Fruit fly (Drosophila melanogaster) whole organism, embryonic: ENCODE data around the gene CG10068.

ENCODE experiments used
- Antp ChIP-seq: fragments of 200-800 bp; sonication (Bioruptor generic); optimal IDR thresholded peaks from 3 replicates; lab custom pipeline; 2016; ENCODE audit warnings: missing biosample characterization, missing genetic modification characterization
- B-H2 ChIP-seq: fragments of 200-800 bp; sonication (Bioruptor generic); optimal IDR thresholded peaks from 2 replicates; lab custom pipeline; 2018; ENCODE audit warnings: missing biosample characterization, mild to moderate bottlenecking, missing genetic modification characterization
- CG10321 ChIP-seq: fragments of 200-800 bp; sonication (Bioruptor generic); IDR thresholded peaks from 2 replicates; pipeline ENCODE4 v1.3.6; 2022; ENCODE audit warnings: missing biosample characterization, missing genetic modification characterization
- CG11723 ChIP-seq: fragments of 200-800 bp; sonication (Bioruptor generic); optimal IDR thresholded peaks from 2 replicates; lab custom pipeline; 2017; ENCODE audit warnings: missing biosample characterization, mild to moderate bottlenecking, missing genetic modification characterization
- CG12071 ChIP-seq: fragments of 200-800 bp; sonication (Bioruptor generic); optimal IDR thresholded peaks from 3 replicates; lab custom pipeline; 2018; ENCODE audit warnings: missing biosample characterization, mild to moderate bottlenecking, missing genetic modification characterization
- CG13123 ChIP-seq: fragments of 200-800 bp; sonication (Bioruptor generic); optimal IDR thresholded peaks from 2 replicates; lab custom pipeline; 2016; ENCODE audit warnings: missing biosample characterization, missing genetic modification characterization
- CG13775 ChIP-seq: fragments of 200-800 bp; sonication (Bioruptor generic); optimal IDR thresholded peaks from 3 replicates; lab custom pipeline; 2017; ENCODE audit warnings: missing biosample characterization, mild to moderate bottlenecking, missing genetic modification characterization
- CG16779 ChIP-seq: fragments of 200-800 bp; sonication (Bioruptor generic); IDR thresholded peaks from 2 replicates; pipeline ENCODE4 v1.3.6; 2022; ENCODE audit warnings: missing biosample characterization, missing genetic modification characterization
- CG31441 ChIP-seq: fragments of 200-800 bp; sonication (Bioruptor generic); IDR thresholded peaks from 2 replicates; pipeline ENCODE4 v1.3.6; 2022; ENCODE audit warnings: missing biosample characterization, missing genetic modification characterization
- CG32772 ChIP-seq: fragments of 200-800 bp; sonication (Bioruptor generic); IDR thresholded peaks from 2 replicates; pipeline ENCODE4 v1.3.6; 2022; ENCODE audit warnings: missing biosample characterization, missing genetic modification characterization
- CG4404 ChIP-seq: fragments of 200-800 bp; sonication (Bioruptor generic); IDR thresholded peaks from 2 replicates; pipeline ENCODE4 v1.3.6; 2022; ENCODE audit warnings: missing biosample characterization, missing genetic modification characterization
- CG4707 ChIP-seq: fragments of 200-800 bp; sonication (Bioruptor generic); optimal IDR thresholded peaks from 2 replicates; lab custom pipeline; 2018; ENCODE audit warnings: missing biosample characterization, mild to moderate bottlenecking, missing genetic modification characterization, moderate library complexity
- CG5180 ChIP-seq: fragments of 200-800 bp; sonication (Bioruptor generic); optimal IDR thresholded peaks from 3 replicates; lab custom pipeline; 2017; ENCODE audit warnings: missing biosample characterization, missing genetic modification characterization, mild to moderate bottlenecking, moderate library complexity, missing genetic modification reagents
- CG5245 ChIP-seq: fragments of 200-800 bp; sonication (Bioruptor generic); optimal IDR thresholded peaks from 3 replicates; lab custom pipeline; 2016; ENCODE audit warnings: missing biosample characterization, missing genetic modification characterization
- CG7839 ChIP-seq: fragments of 200-800 bp; sonication (Bioruptor generic); optimal IDR thresholded peaks from 3 replicates; lab custom pipeline; 2018; ENCODE audit warnings: missing biosample characterization, mild to moderate bottlenecking, missing genetic modification characterization, moderate library complexity
- CG9215 ChIP-seq: fragments of 200-800 bp; sonication (Bioruptor generic); IDR thresholded peaks from 2 replicates; pipeline ENCODE4 v1.3.6; 2022; ENCODE audit warnings: missing biosample characterization, missing genetic modification characterization
- CG9437 ChIP-seq: fragments of 200-800 bp; sonication (Bioruptor generic); optimal IDR thresholded peaks from 2 replicates; lab custom pipeline; 2018; ENCODE audit warnings: missing biosample characterization, mild to moderate bottlenecking, missing genetic modification characterization
- CrebB ChIP-seq: fragments of 200-800 bp; sonication (Bioruptor generic); optimal IDR thresholded peaks from 3 replicates; lab custom pipeline; 2018; ENCODE audit warnings: missing biosample characterization, mild to moderate bottlenecking, missing genetic modification characterization
- H2.0 ChIP-seq: fragments of 200-800 bp; sonication (Bioruptor generic); IDR thresholded peaks from 2 replicates; pipeline ENCODE4 v1.3.6; 2022; ENCODE audit warnings: missing biosample characterization, missing genetic modification characterization
- HHEX ChIP-seq: fragments of 200-800 bp; sonication (Bioruptor generic); optimal IDR thresholded peaks from 3 replicates; lab custom pipeline; 2017; ENCODE audit warnings: missing biosample characterization, mild to moderate bottlenecking, missing genetic modification characterization, missing genetic modification reagents
- HmgD ChIP-seq: fragments of 200-800 bp; sonication (Bioruptor generic); optimal IDR thresholded peaks from 3 replicates; lab custom pipeline; 2016; ENCODE audit warnings: missing biosample characterization, missing genetic modification characterization
- Hr51 ChIP-seq, 2 experiments: fragments of 200-800 bp; sonication (Bioruptor generic); optimal IDR thresholded peaks; 2 replicates in 1 of 2; 3 replicates in 1 of 2; lab custom pipeline; 2016 to 2018; ENCODE audit warnings: missing biosample characterization in 2 of 2, missing genetic modification characterization in 2 of 2, mild to moderate bottlenecking in 1 of 2, moderate library complexity in 1 of 2
- Lpt ChIP-seq: fragments of >200 bp; optimal IDR thresholded peaks from 2 replicates; lab custom pipeline; 2018; ENCODE audit warnings: missing biosample characterization, missing genetic modification characterization
- Myb ChIP-seq: fragments of 200-800 bp; sonication (Bioruptor generic); optimal IDR thresholded peaks from 2 replicates; lab custom pipeline; 2016; ENCODE audit warnings: missing biosample characterization, missing genetic modification characterization
- NC2β ChIP-seq: fragments of 200-800 bp; sonication (Bioruptor generic); optimal IDR thresholded peaks from 2 replicates; lab custom pipeline; 2016; ENCODE audit warnings: missing biosample characterization, missing genetic modification characterization
- Neu2 ChIP-seq: fragments of 200-800 bp; sonication (Bioruptor generic); optimal IDR thresholded peaks from 3 replicates; lab custom pipeline; 2016; ENCODE audit warnings: missing biosample characterization, missing genetic modification characterization, borderline replicate concordance
- Nf-YB ChIP-seq: fragments of 200-800 bp; sonication (Bioruptor generic); optimal IDR thresholded peaks from 3 replicates; lab custom pipeline; 2019; ENCODE audit warnings: missing biosample characterization, mild to moderate bottlenecking, missing genetic modification characterization, moderate library complexity
- Nf-YC ChIP-seq: fragments of 200-800 bp; optimal IDR thresholded peaks from 3 replicates; lab custom pipeline; 2019; ENCODE audit warnings: missing biosample characterization, mild to moderate bottlenecking, missing genetic modification characterization, moderate library complexity
- NfI ChIP-seq: fragments of 200-800 bp; sonication (Bioruptor generic); optimal IDR thresholded peaks from 3 replicates; lab custom pipeline; 2018; ENCODE audit warnings: missing biosample characterization, mild to moderate bottlenecking, missing genetic modification characterization, moderate library complexity
- Opbp ChIP-seq: fragments of 200-800 bp; sonication (Bioruptor generic); IDR thresholded peaks from 3 replicates; pipeline ENCODE4 v1.3.6; 2022; ENCODE audit warnings: missing biosample characterization, missing genetic modification characterization; ENCODE audit not compliant: partially characterized antibody
- Side ChIP-seq: fragments of 200-800 bp; sonication (Bioruptor generic); optimal IDR thresholded peaks from 2 replicates; lab custom pipeline; 2016; ENCODE audit warnings: missing biosample characterization, missing genetic modification characterization
- Ssrp ChIP-seq: fragments of 200-800 bp; sonication (Bioruptor generic); optimal IDR thresholded peaks from 2 replicates; lab custom pipeline; 2018; ENCODE audit warnings: missing biosample characterization, mild to moderate bottlenecking, missing genetic modification characterization, moderate library complexity
- Taf1 ChIP-seq: fragments of 200-800 bp; sonication (Bioruptor generic); IDR thresholded peaks from 2 replicates; pipeline ENCODE4 v1.3.6; 2022; ENCODE audit warnings: missing biosample characterization, missing genetic modification characterization
- ab ChIP-seq: fragments of 200-800 bp; sonication (Bioruptor generic); optimal IDR thresholded peaks from 2 replicates; lab custom pipeline; 2016; ENCODE audit warnings: missing biosample characterization, missing genetic modification characterization
- aop ChIP-seq: fragments of 200-800 bp; sonication (Bioruptor generic); IDR thresholded peaks from 2 replicates; pipeline ENCODE4 v1.3.6; 2022; ENCODE audit warnings: missing biosample characterization, missing genetic modification characterization
- ato ChIP-seq: fragments of 200-800 bp; sonication (Bioruptor generic); IDR thresholded peaks from 2 replicates; pipeline ENCODE4 v1.3.6; 2022; ENCODE audit warnings: missing biosample characterization, missing genetic modification characterization; ENCODE audit not compliant: partially characterized antibody
- bsh ChIP-seq, 2 experiments: fragments of 200-800 bp; sonication (Bioruptor generic); optimal IDR thresholded peaks; 2 replicates each; lab custom pipeline; 2017 to 2018; ENCODE audit warnings: mild to moderate bottlenecking in 2 of 2, missing biosample characterization in 2 of 2, missing genetic modification characterization in 2 of 2, moderate library complexity in 1 of 2
- disco-r ChIP-seq: fragments of 200-800 bp; sonication (Bioruptor generic); optimal IDR thresholded peaks from 2 replicates; lab custom pipeline; 2016; ENCODE audit warnings: missing biosample characterization, missing genetic modification characterization
- exex ChIP-seq: fragments of 200-800 bp; sonication (Bioruptor generic); optimal IDR thresholded peaks from 4 replicates; lab custom pipeline; 2018; ENCODE audit warnings: missing biosample characterization, mild to moderate bottlenecking, missing genetic modification characterization, moderate library complexity
- gsb-n ChIP-seq: fragments of 200-800 bp; sonication (Bioruptor generic); optimal IDR thresholded peaks from 3 replicates; lab custom pipeline; 2018; ENCODE audit warnings: missing biosample characterization, mild to moderate bottlenecking, missing genetic modification characterization
- hkb ChIP-seq, 2 experiments: fragments of 200-800 bp in 1 of 2; fragments of >200 bp in 1 of 2; sonication (Bioruptor generic) in 1 of 2; IDR thresholded peaks in 1 of 2; optimal IDR thresholded peaks in 1 of 2; 2 replicates each; pipeline versions ENCODE4 v1.3.6 to Lab custom; 2017 to 2022; ENCODE audit warnings: missing biosample characterization in 1 of 2, missing genetic modification characterization in 1 of 2
- inv ChIP-seq: fragments of 200-800 bp; sonication (Bioruptor generic); IDR thresholded peaks from 2 replicates; pipeline ENCODE4 v1.3.6; 2022; ENCODE audit warnings: missing biosample characterization, missing genetic modification characterization; ENCODE audit not compliant: partially characterized antibody
- jigr1 ChIP-seq: fragments of 200-800 bp; sonication (Bioruptor generic); IDR thresholded peaks from 3 replicates; pipeline ENCODE4 v1.3.6; 2022; ENCODE audit warnings: missing biosample characterization, missing genetic modification characterization
- lov ChIP-seq, 2 experiments: fragments of 200-800 bp in 1 of 2; fragments of >200 bp in 1 of 2; sonication (Bioruptor generic) in 1 of 2; IDR thresholded peaks in 1 of 2; optimal IDR thresholded peaks in 1 of 2; 2 replicates in 1 of 2; 3 replicates in 1 of 2; pipeline versions ENCODE4 v1.3.6 to Lab custom; 2017 to 2022; ENCODE audit warnings: missing biosample characterization in 1 of 2, missing genetic modification characterization in 1 of 2
- odd ChIP-seq: fragments of 200-800 bp; sonication (Bioruptor generic); optimal IDR thresholded peaks from 2 replicates; lab custom pipeline; 2017; ENCODE audit warnings: missing biosample characterization, mild to moderate bottlenecking, missing genetic modification characterization
- repo ChIP-seq: fragments of 200-800 bp; sonication (Bioruptor generic); optimal IDR thresholded peaks from 2 replicates; lab custom pipeline; 2016; ENCODE audit warnings: missing biosample characterization, missing genetic modification characterization
- sd ChIP-seq: fragments of 200-800 bp; sonication (Bioruptor generic); optimal IDR thresholded peaks from 3 replicates; lab custom pipeline; 2018; ENCODE audit warnings: missing biosample characterization, mild to moderate bottlenecking, missing genetic modification characterization, moderate library complexity
- trh ChIP-seq: fragments of 200-800 bp; sonication (Bioruptor generic); optimal IDR thresholded peaks from 2 replicates; lab custom pipeline; 2016; ENCODE audit warnings: missing biosample characterization, missing genetic modification characterization

Gene CG10068

dm6 chr3R:7124109-7124639 lies 3.7 kb downstream of the CG10068 start, which contains the start of the genes Alh and CG10098 (continued):
- peak; percentile 58 for TF ChIP-seq HmgD (GFP tag; lab: Kevin White, UChicago)
- peak; percentile 91 for TF ChIP-seq Antp (GFP tag; lab: Kevin White, UChicago)
- TF ChIP-seq CG16779 = peak; percentile 50
- TF ChIP-seq CG13123 (GFP tag; lab: Kevin White, UChicago) = peak; percentile 80
- TF ChIP-seq ab (GFP tag; lab: Kevin White, UChicago) = peak; percentile 83
- no peak; the same call in 1 of the 2 replicates for TF ChIP-seq ato
- peak; percentile 57 for TF ChIP-seq gsb-n (tag; lab: Kevin White, UChicago)
- peak; percentile 68 for TF ChIP-seq repo (GFP tag; lab: Kevin White, UChicago)
- TF ChIP-seq NC2β (GFP tag; lab: Kevin White, UChicago) = peak; percentile 70
- TF ChIP-seq Hr51 (GFP tag; optimal IDR thresholded peaks at IDR 0.05; lab: Kevin White, UChicago) = peak; percentile 74 to 90
- TF ChIP-seq jigr1 = no peak; the same call in 2 of the 3 replicates
- TF ChIP-seq Nf-YB (GFP tag; lab: Kevin White, UChicago) = peak; percentile 34
- peak; percentile 68 for TF ChIP-seq CG5245 (GFP tag; lab: Kevin White, UChicago)
- peak; percentile 40 for TF ChIP-seq CG5180
- peak; percentile 58 for TF ChIP-seq disco-r (GFP tag; lab: Kevin White, UChicago)
- TF ChIP-seq Opbp (GFP tag; lab: Robert Waterston, UW) = peak; percentile 79
- TF ChIP-seq CG13775 (GFP tag; lab: Kevin White, UChicago) = peak; percentile 93
- no peak for TF ChIP-seq CG12071 (GFP tag; lab: Kevin White, UChicago)
- peak; percentile 76 for TF ChIP-seq CG32772 (GFP tag; lab: Robert Waterston, UW)
- peak; percentile 51 for TF ChIP-seq exex
- TF ChIP-seq CG31441 (GFP tag; lab: Robert Waterston, UW) = peak; percentile 78
- no peak for TF ChIP-seq CrebB (tag; lab: Kevin White, UChicago)
- peak; percentile 79 for TF ChIP-seq HHEX (GFP tag; lab: Kevin White, UChicago)
- TF ChIP-seq lov (optimal IDR thresholded peaks at IDR 0.05; lab: Kevin White, UChicago) = no peak
- TF ChIP-seq lov (GFP tag; IDR thresholded peaks at IDR 0.05; lab: Robert Waterston, UW) = peak; percentile 63; the same call in 1 of the 3 replicates
- no peak for TF ChIP-seq sd (tag; lab: Kevin White, UChicago)
- TF ChIP-seq CG7839 (tag; lab: Kevin White, UChicago) = peak; percentile 84
- TF ChIP-seq H2.0 = peak; percentile 69
- TF ChIP-seq bsh (GFP tag; optimal IDR thresholded peaks at IDR 0.05; lab: Kevin White, UChicago) = peak in 1 of 2 experiments; percentile 71
- peak; percentile 82 for TF ChIP-seq NfI (GFP tag; lab: Kevin White, UChicago)
- peak; percentile 4 for TF ChIP-seq hkb (optimal IDR thresholded peaks at IDR 0.05; lab: Kevin White, UChicago)
- TF ChIP-seq hkb (GFP tag; IDR thresholded peaks at IDR 0.05; lab: Robert Waterston, UW) = no peak; the same call in 1 of the 2 replicates
- peak; percentile 55 for TF ChIP-seq CG9437
- peak; percentile 75 for TF ChIP-seq Nf-YC (tag; lab: Kevin White, UChicago)
- peak; percentile 18 for TF ChIP-seq trh (GFP tag; lab: Kevin White, UChicago)
- TF ChIP-seq Myb = peak; percentile 76
- peak; percentile 89 for TF ChIP-seq CG9215 (GFP tag; lab: Robert Waterston, UW)
- peak; percentile 86 for TF ChIP-seq Ssrp (tag; lab: Kevin White, UChicago)
- no peak for TF ChIP-seq CG10321
- TF ChIP-seq Lpt = no peak
- TF ChIP-seq Neu2 (GFP tag; lab: Kevin White, UChicago) = no peak
- TF ChIP-seq aop = peak; percentile 70
- no peak for TF ChIP-seq odd
- TF ChIP-seq Taf1 (GFP tag; lab: Robert Waterston, UW) = peak; percentile 70
- no peak for TF ChIP-seq CG4707 (GFP tag; lab: Kevin White, UChicago)
- peak; percentile 72 for TF ChIP-seq CG4404 (GFP tag; lab: Robert Waterston, UW)
- TF ChIP-seq B-H2 (GFP tag; lab: Kevin White, UChicago) = peak; percentile 84
- peak; percentile 74 for TF ChIP-seq Side
- TF ChIP-seq inv (GFP tag; lab: Robert Waterston, UW) = peak; percentile 73
- TF ChIP-seq CG11723 (GFP tag; lab: Kevin White, UChicago) = peak; percentile 73
